Fruit fly (Drosophila melanogaster) whole organism: ENCODE measurements around the gene Nhe1.

Experiments used
- CG8478 ChIP-seq: fragments of >200 bp; optimal IDR thresholded peaks from 2 replicates; lab custom pipeline; 2018; ENCODE audit warnings: inconsistent platforms
- Dll ChIP-seq: fragments of >200 bp; optimal IDR thresholded peaks from 2 replicates; lab custom pipeline; 2017
- EcR ChIP-seq, 2 experiments: fragments of >200 bp; optimal IDR thresholded peaks; 2 replicates each; lab custom pipeline; 2017; ENCODE audit warnings: missing biosample characterization in 2 of 2, missing genetic modification characterization in 2 of 2, missing genetic modification reagents in 2 of 2
- pan ChIP-seq: fragments of >200 bp; optimal IDR thresholded peaks from 2 replicates; lab custom pipeline; 2017
- psq ChIP-seq: fragments of >200 bp; optimal IDR thresholded peaks from 2 replicates; lab custom pipeline; 2017
- usp ChIP-seq: fragments of >200 bp; optimal IDR thresholded peaks from 2 replicates; lab custom pipeline; 2017; ENCODE audit warnings: missing biosample characterization, missing genetic modification characterization, mixed read lengths

The Nhe1 gene

DNA sequence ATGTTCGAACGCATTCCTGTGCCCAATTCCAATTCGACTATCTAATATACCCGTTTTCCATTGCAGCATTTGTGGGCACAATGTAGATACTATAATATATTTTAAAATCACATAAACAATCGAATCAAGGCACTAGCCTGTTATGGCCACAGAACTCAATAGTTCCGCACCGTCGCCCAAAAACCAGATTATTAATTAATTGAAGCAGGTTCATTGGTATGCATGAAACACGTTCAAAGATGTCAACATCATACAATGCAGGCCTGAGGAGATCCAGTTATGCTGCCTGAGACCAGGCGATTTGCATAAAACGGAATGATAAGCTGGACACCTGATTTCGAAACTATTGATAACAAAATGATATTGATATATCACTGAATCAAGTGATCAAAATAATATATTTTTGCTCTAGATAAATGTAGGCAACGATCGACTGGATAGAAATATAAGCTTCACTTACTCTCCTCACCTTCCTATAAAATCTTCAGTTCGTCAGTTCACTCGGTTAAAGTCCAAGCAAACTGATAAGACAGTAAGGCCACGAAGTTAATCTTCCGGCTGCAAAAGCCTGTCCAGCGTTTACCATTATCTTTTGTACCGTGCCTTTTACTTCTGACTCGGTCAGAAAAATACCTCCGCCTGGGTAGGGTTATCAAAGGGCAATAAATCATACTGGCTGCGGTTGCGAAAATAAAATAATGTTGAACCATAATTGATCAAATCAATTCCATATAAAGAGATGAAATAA is 29.0 kb upstream of the Nhe1 start:
- no peak for TF ChIP-seq psq (lab: Kevin White, UChicago)
- no peak for TF ChIP-seq Dll (lab: Kevin White, UChicago)
- TF ChIP-seq usp (GFP tag; lab: Kevin White, UChicago): no peak
- TF ChIP-seq EcR (GFP tag; optimal IDR thresholded peaks at IDR 0.05; lab: Kevin White, UChicago): no peak
- no peak for TF ChIP-seq pan (lab: Kevin White, UChicago)
- no peak for TF ChIP-seq CG8478

DNA sequence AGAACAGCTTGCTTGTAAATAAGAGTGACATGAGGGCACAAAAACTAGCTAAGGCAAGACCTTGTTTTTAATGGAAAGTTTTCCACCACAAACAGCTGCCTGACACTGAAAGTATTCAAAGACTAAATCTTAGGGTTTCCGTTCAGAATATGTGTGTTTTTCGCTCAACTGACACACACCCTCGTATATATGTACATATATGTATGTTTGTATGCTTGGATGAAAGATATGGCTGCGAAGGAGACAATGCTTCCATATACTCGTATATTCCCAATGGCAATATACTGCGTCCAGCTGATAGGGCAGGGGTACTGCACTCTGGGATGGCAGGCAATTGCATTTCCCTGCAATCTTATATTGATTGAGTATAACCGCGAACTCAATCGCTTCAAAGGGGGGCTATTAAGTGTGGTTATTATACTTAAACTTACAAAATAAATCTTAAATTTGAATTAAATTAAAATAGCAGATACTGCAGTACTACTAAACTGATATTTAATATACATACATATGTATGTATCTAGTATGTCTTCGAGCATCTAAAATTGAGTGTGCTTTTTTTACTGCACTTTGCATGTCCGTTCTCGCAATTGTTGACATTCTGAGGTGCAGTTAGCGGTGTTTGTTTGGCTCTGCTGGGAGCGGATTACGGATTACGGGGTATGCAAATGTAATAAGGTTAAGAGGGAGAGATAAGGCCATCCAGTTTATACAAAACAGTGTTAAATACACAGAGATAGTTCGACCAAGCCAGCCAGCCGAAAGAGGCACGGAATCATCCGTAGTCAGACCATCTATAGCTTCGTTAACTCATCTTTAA is 28.2 kb upstream of the Nhe1 start:
- TF ChIP-seq pan (lab: Kevin White, UChicago): no peak
- TF ChIP-seq EcR (GFP tag; optimal IDR thresholded peaks at IDR 0.05; lab: Kevin White, UChicago): no peak
- TF ChIP-seq psq (lab: Kevin White, UChicago): no peak
- no peak for TF ChIP-seq Dll (lab: Kevin White, UChicago)
- TF ChIP-seq CG8478: no peak
- no peak for TF ChIP-seq usp (GFP tag; lab: Kevin White, UChicago)

DNA sequence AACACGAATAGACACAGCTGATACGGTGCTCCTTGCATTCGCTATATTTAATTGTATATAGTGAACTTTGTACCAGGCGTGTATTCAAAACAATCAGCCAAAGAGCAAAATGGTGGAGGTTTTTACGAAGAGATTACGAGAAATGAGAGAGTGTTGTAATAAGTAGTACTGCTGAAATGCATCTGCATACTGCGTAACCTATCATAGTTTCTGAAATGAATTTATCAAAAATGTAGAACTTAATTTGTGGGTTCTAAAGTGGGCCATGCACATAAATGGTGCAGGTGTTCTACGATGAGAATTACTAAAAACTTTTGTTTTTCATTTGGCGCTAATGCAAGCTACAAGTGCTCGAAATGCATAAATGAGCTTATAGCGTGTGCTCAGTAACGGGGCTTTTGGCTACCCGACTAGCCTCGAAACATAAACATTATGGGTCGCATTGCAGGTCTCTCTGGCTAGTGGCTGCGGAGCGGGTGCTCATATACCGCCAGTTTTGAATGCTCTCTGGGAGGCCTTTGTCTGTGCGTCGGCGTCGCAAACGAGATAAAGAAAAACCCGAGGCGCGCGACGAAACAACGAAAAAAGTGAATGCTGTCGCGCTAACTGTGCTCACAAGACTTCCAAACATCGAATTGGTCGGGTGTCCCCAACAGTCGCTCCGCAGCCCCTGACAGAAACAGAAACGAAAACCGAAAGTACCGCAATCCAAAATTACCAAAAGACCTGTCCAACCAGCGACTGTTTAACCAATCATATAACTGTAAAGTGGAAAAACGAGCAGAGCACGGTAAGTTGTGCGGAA is 25.1 kb upstream of the Nhe1 start, which contains the start of gene Gs1:
Gene Gs1 (plus strand): TSS at position 612 of the 805 bp plus-strand sequence.
- TF ChIP-seq psq (lab: Kevin White, UChicago) (no peak), Dll (lab: Kevin White, UChicago) (no peak), EcR (GFP tag; optimal IDR thresholded peaks at IDR 0.05; lab: Kevin White, UChicago) (no peak), CG8478 (no peak), pan (lab: Kevin White, UChicago) (no peak), usp (GFP tag; lab: Kevin White, UChicago) (no peak)

DNA sequence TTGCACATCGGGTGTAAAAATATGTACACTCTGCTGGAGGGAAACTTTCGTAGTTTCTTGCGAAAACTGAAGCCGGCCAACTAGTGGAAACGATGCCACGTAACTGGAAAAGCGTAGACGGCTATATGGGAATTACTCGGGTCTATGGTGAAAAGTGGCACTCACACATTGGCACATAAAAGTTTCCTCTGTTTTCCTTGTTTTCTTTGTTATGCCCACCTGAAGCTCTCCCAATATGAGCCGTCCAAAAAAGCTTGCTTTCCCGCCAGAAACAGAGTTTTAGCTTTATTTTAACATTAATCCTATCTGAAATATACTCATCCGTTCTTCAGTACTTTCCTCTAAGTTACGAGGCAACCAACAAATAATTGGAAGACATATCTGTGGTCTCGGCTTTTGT is 24.2 kb upstream of the Nhe1 start, which contains the start of gene CG3164:
Gene CG3164 (minus strand): TSS at position 101 of the 400 bp plus-strand sequence.
- TF ChIP-seq usp (GFP tag; lab: Kevin White, UChicago): no peak
- no peak for TF ChIP-seq CG8478
- TF ChIP-seq psq (lab: Kevin White, UChicago): no peak
- no peak for TF ChIP-seq Dll (lab: Kevin White, UChicago)

dm6 chr2L:128977-129941 is 22.7 kb upstream of the Nhe1 start:
- TF ChIP-seq CG8478 (peak; percentile 58), EcR (GFP tag; optimal IDR thresholded peaks at IDR 0.05; lab: Kevin White, UChicago) (no peak)

DNA sequence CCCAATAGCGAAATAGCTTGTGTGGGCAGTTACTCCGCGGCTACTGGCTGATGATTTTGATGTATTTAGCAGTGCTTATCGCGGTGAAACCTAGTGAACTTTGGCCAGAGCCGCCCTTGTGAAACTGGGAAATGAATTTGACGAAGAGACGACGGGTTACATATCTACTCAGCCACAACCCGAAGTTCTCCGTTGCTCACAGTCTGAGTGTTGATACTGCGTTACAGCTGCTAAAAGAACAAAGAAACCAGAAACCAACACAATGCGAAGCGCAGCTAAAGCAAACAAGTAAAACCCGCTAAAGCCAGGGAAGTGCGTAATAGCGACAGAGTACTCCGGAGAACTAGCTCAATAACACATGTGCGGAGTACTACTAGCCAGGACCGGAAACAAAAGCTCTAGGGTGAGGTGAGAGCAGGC is 21.8 kb upstream of the Nhe1 start:
- TF ChIP-seq EcR (GFP tag; optimal IDR thresholded peaks at IDR 0.05; lab: Kevin White, UChicago): no peak

DNA sequence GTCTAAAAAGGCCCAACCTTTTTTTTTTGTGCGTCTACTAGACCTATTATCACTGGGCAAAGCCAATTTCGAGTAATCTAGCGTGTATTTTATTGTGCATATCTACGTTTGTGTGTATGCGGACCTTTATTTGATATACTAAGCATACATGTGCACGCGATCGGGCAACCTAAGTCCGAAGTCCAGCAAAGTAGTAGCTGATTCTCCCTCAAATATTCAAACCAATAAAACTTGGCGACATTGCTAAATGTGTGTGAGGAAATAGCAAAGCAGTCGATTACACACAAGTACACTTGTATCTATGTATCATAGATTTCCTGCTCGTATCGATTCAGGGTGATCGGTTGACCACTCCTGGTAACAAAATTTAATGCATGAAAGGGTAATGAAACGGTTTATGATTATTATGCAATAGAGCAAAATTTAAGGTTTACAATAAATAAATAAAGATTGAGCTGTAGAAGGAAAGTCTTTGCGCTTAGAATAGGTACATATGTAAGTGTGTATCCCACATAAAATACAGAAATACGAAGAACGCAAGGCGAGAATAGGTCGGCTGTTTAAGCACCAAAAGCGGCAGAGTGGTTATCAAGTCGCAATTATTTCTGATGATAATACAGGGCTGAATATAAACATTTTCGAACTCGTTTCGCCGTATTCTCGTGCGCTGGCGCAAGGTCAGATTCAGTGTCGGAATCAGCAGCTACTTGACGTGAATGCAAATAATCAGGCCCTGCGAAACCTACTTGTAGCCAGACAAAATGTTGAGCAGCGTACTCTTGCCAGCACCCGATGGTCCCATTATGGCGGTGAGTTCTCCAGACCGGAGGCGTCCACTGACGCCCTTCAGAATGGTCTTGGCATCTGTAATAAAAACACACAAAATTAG is 19.1 kb upstream of the Nhe1 start:
- TF ChIP-seq EcR (GFP tag; optimal IDR thresholded peaks at IDR 0.05; lab: Kevin White, UChicago) (no peak), psq (lab: Kevin White, UChicago) (no peak), usp (GFP tag; lab: Kevin White, UChicago) (no peak), Dll (lab: Kevin White, UChicago) (no peak)

DNA sequence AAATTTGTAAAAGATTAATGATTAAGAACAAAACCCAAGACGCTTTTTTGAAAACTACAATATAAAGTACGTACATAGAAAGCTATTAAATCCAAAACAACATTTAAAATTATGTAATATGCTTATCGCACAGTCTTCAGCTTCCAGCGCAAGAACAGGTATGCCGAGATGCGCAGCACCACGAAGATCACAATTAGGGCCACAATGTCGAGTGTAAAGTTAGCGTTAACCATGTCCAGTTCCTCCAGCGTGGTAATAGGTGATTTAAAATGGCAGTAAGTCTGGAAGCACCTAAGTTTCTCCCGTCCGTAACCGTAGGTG is 16.4 kb upstream of the Nhe1 start:
- TF ChIP-seq usp (GFP tag; lab: Kevin White, UChicago) (no peak), psq (lab: Kevin White, UChicago) (no peak), Dll (lab: Kevin White, UChicago) (no peak), EcR (GFP tag; optimal IDR thresholded peaks at IDR 0.05; lab: Kevin White, UChicago) (no peak), pan (lab: Kevin White, UChicago) (no peak), CG8478 (no peak)

- no peak for TF ChIP-seq pan (lab: Kevin White, UChicago)
- TF ChIP-seq EcR (GFP tag; optimal IDR thresholded peaks at IDR 0.05; lab: Kevin White, UChicago): no peak
- TF ChIP-seq usp (GFP tag; lab: Kevin White, UChicago): no peak
- TF ChIP-seq Dll (lab: Kevin White, UChicago): no peak
- no peak for TF ChIP-seq CG8478
- no peak for TF ChIP-seq psq (lab: Kevin White, UChicago)
Measured at dm6 chr2L:122167-123006, 15.9 kb upstream of the Nhe1 start.
